Worm (Caenorhabditis elegans) whole organism, young adult: ENCODE data around the gene col-166.

Experiments
- B0035.1 ChIP-seq: sonication (generic microtip); optimal IDR thresholded peaks from 2 replicates; lab custom pipeline; 2016; ENCODE audit warnings: missing genetic modification characterization, mild to moderate bottlenecking, missing compliant biosample characterization, missing genotype, missing genetic modification reagents
- F49E8.2 ChIP-seq: sonication (generic microtip); optimal IDR thresholded peaks from 3 replicates; lab custom pipeline; 2017; ENCODE audit warnings: missing genetic modification characterization, mild to moderate bottlenecking, missing compliant biosample characterization, antibody characterized with exemption, moderate library complexity; ENCODE audit not compliant: insufficient read depth
- Y95B8A.8 ChIP-seq: fragments of 200-800 bp; sonication (Bioruptor generic); IDR thresholded peaks from 2 replicates; pipeline ENCODE4 v1.3.6; 2022; ENCODE audit warnings: missing genetic modification reagents, missing genetic modification characterization, missing compliant biosample characterization
- ZK185.1 ChIP-seq: sonication (generic microtip); optimal IDR thresholded peaks from 2 replicates; lab custom pipeline; 2016; ENCODE audit warnings: mild to moderate bottlenecking, missing genetic modification characterization, missing compliant biosample characterization; ENCODE audit not compliant: poor library complexity, severe bottlenecking
- aptf-3 ChIP-seq: fragments of 200-800 bp; sonication (Bioruptor generic); IDR thresholded peaks from 2 replicates; pipeline ENCODE4 v1.3.6; 2022; ENCODE audit warnings: missing genetic modification characterization, missing compliant biosample characterization
- atf-7 ChIP-seq: sonication (generic microtip); optimal IDR thresholded peaks from 2 replicates; lab custom pipeline; 2017; ENCODE audit warnings: mild to moderate bottlenecking, missing genetic modification characterization, missing compliant biosample characterization
- attf-5 ChIP-seq: fragments of 200-800 bp; sonication (Bioruptor generic); optimal IDR thresholded peaks from 2 replicates; lab custom pipeline; 2018; ENCODE audit warnings: mild to moderate bottlenecking, missing genetic modification characterization, missing compliant biosample characterization
- attf-6 ChIP-seq: fragments of 200-800 bp; sonication (Bioruptor generic); IDR thresholded peaks from 2 replicates; pipeline ENCODE4 v1.3.6; 2022; ENCODE audit warnings: missing genetic modification reagents, missing genetic modification characterization, missing compliant biosample characterization
- bed-2 ChIP-seq: fragments of 200-800 bp; sonication (Bioruptor generic); IDR thresholded peaks from 2 replicates; pipeline ENCODE4 v1.3.6; 2022; ENCODE audit warnings: missing genetic modification reagents, missing genetic modification characterization, missing compliant biosample characterization
- cebp-1 ChIP-seq, 2 experiments: fragments of 200-800 bp in 1 of 2; sonication (Bioruptor generic) in 1 of 2; sonication (generic microtip) in 1 of 2; IDR thresholded peaks in 1 of 2; optimal IDR thresholded peaks in 1 of 2; 2 replicates each; pipeline versions ENCODE4 v1.3.6 to Lab custom; 2017 to 2022; ENCODE audit warnings: missing compliant biosample characterization in 2 of 2, missing genetic modification characterization in 2 of 2, mild to moderate bottlenecking in 1 of 2, missing genetic modification reagents in 1 of 2, moderate library complexity in 1 of 2
- cebp-2 ChIP-seq: fragments of 200-800 bp; sonication (Bioruptor generic); IDR thresholded peaks from 2 replicates; pipeline ENCODE4 v1.3.6; 2022; ENCODE audit warnings: missing genetic modification characterization, missing compliant biosample characterization
- ceh-100 ChIP-seq: fragments of 200-800 bp; sonication (Bioruptor generic); IDR thresholded peaks from 2 replicates; pipeline ENCODE4 v1.3.6; 2022; ENCODE audit warnings: missing genetic modification reagents, missing genetic modification characterization, missing compliant biosample characterization
- ceh-91 ChIP-seq: fragments of 200-800 bp; sonication (Bioruptor generic); IDR thresholded peaks from 2 replicates; pipeline ENCODE4 v1.3.6; 2022; ENCODE audit warnings: missing genetic modification reagents, missing genetic modification characterization, missing compliant biosample characterization
- die-1 ChIP-seq: sonication (generic microtip); optimal IDR thresholded peaks from 2 replicates; lab custom pipeline; 2016; ENCODE audit warnings: missing genotype, mild to moderate bottlenecking, missing genetic modification characterization, missing compliant biosample characterization
- dpl-1 ChIP-seq: fragments of 150-350 bp; optimal IDR thresholded peaks from 2 replicates; lab custom pipeline; 2014; ENCODE audit warnings: missing biosample characterization, missing genetic modification reagents, missing genetic modification characterization
- egrh-3 ChIP-seq: fragments of 200-800 bp; sonication (Bioruptor generic); IDR thresholded peaks from 2 replicates; pipeline ENCODE4 v1.3.6; 2022; ENCODE audit warnings: missing genetic modification reagents, missing genetic modification characterization, missing compliant biosample characterization
- ets-4 ChIP-seq: fragments of 200-800 bp; sonication (Bioruptor generic); optimal IDR thresholded peaks from 2 replicates; lab custom pipeline; 2018; ENCODE audit warnings: mild to moderate bottlenecking, missing genetic modification characterization, missing compliant biosample characterization
- gei-17 ChIP-seq: fragments of 200-800 bp; sonication (Bioruptor generic); optimal IDR thresholded peaks from 2 replicates; lab custom pipeline; 2018; ENCODE audit warnings: mild to moderate bottlenecking, missing genetic modification characterization, missing compliant biosample characterization
- him-1 ChIP-seq: sonication (generic microtip); optimal IDR thresholded peaks from 2 replicates; lab custom pipeline; 2016; ENCODE audit warnings: missing genotype, missing genetic modification reagents, missing genetic modification characterization, missing compliant biosample characterization
- hrde-1 ChIP-seq: sonication (generic microtip); optimal IDR thresholded peaks from 2 replicates; lab custom pipeline; 2016; ENCODE audit warnings: missing genetic modification characterization, mild to moderate bottlenecking, missing compliant biosample characterization, moderate library complexity, missing genotype, missing genetic modification reagents, borderline replicate concordance
- hsf-1 ChIP-seq: fragments of 200-800 bp; sonication (Bioruptor generic); IDR thresholded peaks from 2 replicates; pipeline ENCODE4 v1.3.6; 2022; ENCODE audit warnings: missing genetic modification reagents, missing genetic modification characterization, missing compliant biosample characterization
- lag-1 ChIP-seq: fragments of 200-800 bp; sonication (Bioruptor generic); IDR thresholded peaks from 2 replicates; pipeline ENCODE4 v1.3.6; 2022; ENCODE audit warnings: missing genetic modification reagents, missing genetic modification characterization, missing compliant biosample characterization
- let-526 ChIP-seq: fragments of 200-800 bp; sonication (Bioruptor generic); IDR thresholded peaks from 2 replicates; pipeline ENCODE4 v1.3.6; 2022; ENCODE audit warnings: missing genetic modification reagents, missing genetic modification characterization, missing compliant biosample characterization
- let-607 ChIP-seq, 2 experiments: fragments of 200-800 bp in 1 of 2; sonication (Bioruptor generic) in 1 of 2; sonication (generic microtip) in 1 of 2; optimal IDR thresholded peaks; 2 replicates each; lab custom pipeline; 2016 to 2018; ENCODE audit warnings: mild to moderate bottlenecking in 2 of 2, missing compliant biosample characterization in 2 of 2, missing genetic modification characterization in 2 of 2, moderate library complexity in 2 of 2, missing genotype in 1 of 2
- lsy-27 ChIP-seq: sonication (generic microtip); optimal IDR thresholded peaks from 2 replicates; lab custom pipeline; 2017; ENCODE audit warnings: missing genetic modification characterization, mild to moderate bottlenecking, missing compliant biosample characterization, antibody characterized with exemption, missing genotype, borderline replicate concordance; ENCODE audit not compliant: insufficient read depth
- madf-6 ChIP-seq: fragments of 200-800 bp; sonication (Bioruptor generic); IDR thresholded peaks from 2 replicates; pipeline ENCODE4 v1.3.6; 2022; ENCODE audit warnings: missing genetic modification reagents, missing genetic modification characterization, missing compliant biosample characterization
- madf-8 ChIP-seq: fragments of 200-800 bp; sonication (Bioruptor generic); conservative IDR thresholded peaks from 2 replicates; pipeline ENCODE4 v1.3.6; 2022; ENCODE audit warnings: missing genetic modification reagents, missing genetic modification characterization, missing compliant biosample characterization
- mel-28 ChIP-seq: sonication (generic microtip); optimal IDR thresholded peaks from 2 replicates; lab custom pipeline; 2016; ENCODE audit warnings: borderline replicate concordance, mild to moderate bottlenecking, missing genetic modification characterization, missing compliant biosample characterization
- mes-4 ChIP-seq: sonication (generic microtip); optimal IDR thresholded peaks from 2 replicates; lab custom pipeline; 2016; ENCODE audit warnings: missing genotype, missing genetic modification characterization, missing compliant biosample characterization
- nhr-179 ChIP-seq: sonication (generic microtip); optimal IDR thresholded peaks from 2 replicates; lab custom pipeline; 2016; ENCODE audit warnings: mild to moderate bottlenecking, missing genetic modification characterization, missing compliant biosample characterization
- nhr-80 ChIP-seq: sonication (generic microtip); optimal IDR thresholded peaks from 2 replicates; lab custom pipeline; 2016; ENCODE audit warnings: missing genetic modification characterization, missing compliant biosample characterization
- nhr-90 ChIP-seq: sonication (generic microtip); optimal IDR thresholded peaks from 2 replicates; lab custom pipeline; 2016; ENCODE audit warnings: missing genotype, mild to moderate bottlenecking, missing genetic modification characterization, missing compliant biosample characterization
- snpc-3.4 ChIP-seq: sonication (generic microtip); optimal IDR thresholded peaks from 2 replicates; lab custom pipeline; 2017; ENCODE audit warnings: missing genetic modification characterization, mild to moderate bottlenecking, missing compliant biosample characterization, antibody characterized with exemption, moderate library complexity, missing genotype, missing genetic modification reagents
- snpc-4 ChIP-seq, 5 experiments: fragments of 150-350 bp in 1 of 5; sonication (generic microtip) in 4 of 5; optimal IDR thresholded peaks; 2 replicates each; lab custom pipeline; 2014 to 2018; ENCODE audit warnings: missing genetic modification characterization in 5 of 5, missing biosample characterization in 3 of 5, antibody characterized with exemption in 2 of 5, mild to moderate bottlenecking in 2 of 5, missing compliant biosample characterization in 2 of 5, missing genotype in 2 of 5, moderate library complexity in 2 of 5, missing genetic modification reagents in 1 of 5
- tbx-9 ChIP-seq: sonication (generic microtip); optimal IDR thresholded peaks from 2 replicates; lab custom pipeline; 2016; ENCODE audit warnings: borderline replicate concordance, missing genetic modification characterization, inconsistent platforms, missing compliant biosample characterization
- tlf-1 ChIP-seq: fragments of 200-800 bp; sonication (Bioruptor generic); optimal IDR thresholded peaks from 2 replicates; lab custom pipeline; 2018; ENCODE audit warnings: mild to moderate bottlenecking, missing genetic modification characterization, missing compliant biosample characterization
- unc-130 ChIP-seq: sonication (generic microtip); optimal IDR thresholded peaks from 2 replicates; lab custom pipeline; 2016; ENCODE audit warnings: missing genetic modification reagents, missing genetic modification characterization, missing compliant biosample characterization
- unc-62 ChIP-seq: fragments of 150-350 bp; optimal IDR thresholded peaks from 2 replicates; lab custom pipeline; 2014; ENCODE audit warnings: missing biosample characterization, missing genetic modification reagents, missing genetic modification characterization
- xnd-1 ChIP-seq: sonication (generic microtip); optimal IDR thresholded peaks from 2 replicates; lab custom pipeline; 2016; ENCODE audit warnings: missing genotype, missing genetic modification reagents, missing genetic modification characterization, missing compliant biosample characterization
- ztf-22 ChIP-seq: fragments of 200-800 bp; sonication (Bioruptor generic); optimal IDR thresholded peaks from 2 replicates; lab custom pipeline; 2018; ENCODE audit warnings: mild to moderate bottlenecking, missing genetic modification characterization, moderate library complexity, missing compliant biosample characterization

Gene col-166

ce11 chrX:6266739-6267138 lies 13.1 kb upstream of the col-166 start, which contains the start of gene W05H9.2:
Gene W05H9.2 (plus strand): TSS chrX:6267039.
- TF ChIP-seq ceh-100 (GFP tag; lab: Robert Waterston, UW), result no peak
- no peak for TF ChIP-seq ceh-91
- no peak for TF ChIP-seq mel-28 (tag; lab: Kevin White, UChicago)
- no peak for TF ChIP-seq ztf-22 (GFP tag; lab: Kevin White, UChicago)
- TF ChIP-seq attf-6 (GFP tag; lab: Robert Waterston, UW), result no peak
- TF ChIP-seq Y95B8A.8 (GFP tag; lab: Robert Waterston, UW), result no peak
- no peak for TF ChIP-seq aptf-3 (GFP tag; lab: Robert Waterston, UW)
- no peak for TF ChIP-seq cebp-2 (GFP tag; lab: Robert Waterston, UW)
- TF ChIP-seq let-607 (tag; optimal IDR thresholded peaks at IDR 0.05; lab: Kevin White, UChicago), result no peak
- no peak for TF ChIP-seq attf-5 (GFP tag; lab: Kevin White, UChicago)
- TF ChIP-seq lsy-27, result no peak
- no peak for TF ChIP-seq madf-8 (GFP tag; lab: Robert Waterston, UW)
- no peak for TF ChIP-seq lag-1
- no peak for TF ChIP-seq madf-6
- no peak for TF ChIP-seq hsf-1 (GFP tag; lab: Robert Waterston, UW)
- TF ChIP-seq nhr-179 (tag; lab: Kevin White, UChicago), result no peak
- TF ChIP-seq B0035.1 (tag; lab: Kevin White, UChicago), result no peak
- TF ChIP-seq bed-2, result no peak
- TF ChIP-seq unc-130 (GFP tag; lab: Kevin White, UChicago), result no peak
- TF ChIP-seq xnd-1, result no peak

ce11 chrX:6271718-6272117 lies 8.1 kb upstream of the col-166 start, which contains the start of gene lro-1:
Gene lro-1 (plus strand): TSS chrX:6272089.
- TF ChIP-seq him-1 (no peak), tbx-9 (tag; lab: Kevin White, UChicago) (no peak), let-607 (tag; optimal IDR thresholded peaks at IDR 0.05; lab: Kevin White, UChicago) (peak; percentile 9 to 53), gei-17 (GFP tag; lab: Kevin White, UChicago) (peak; percentile 2), tlf-1 (GFP tag; lab: Kevin White, UChicago) (peak; percentile 33), cebp-1 (GFP tag; IDR thresholded peaks at IDR 0.05; lab: Robert Waterston, UW) (no peak), cebp-1 (tag; optimal IDR thresholded peaks at IDR 0.05; lab: Kevin White, UChicago) (peak; percentile 75), atf-7 (peak; percentile 68), die-1 (tag; lab: Kevin White, UChicago) (no peak), B0035.1 (tag; lab: Kevin White, UChicago) (no peak), dpl-1 (no peak), snpc-3.4 (tag; lab: Kevin White, UChicago) (no peak), mel-28 (tag; lab: Kevin White, UChicago) (no peak), unc-62 (GFP tag; lab: Kevin White, UChicago) (peak; percentile 57), snpc-4 (GFP tag; optimal IDR thresholded peaks at IDR 0.05; lab: Kevin White, UChicago) (no peak), snpc-4 (tag; optimal IDR thresholded peaks at IDR 0.05; lab: Kevin White, UChicago) (peak in 1 of 4 experiments; percentile 8), let-526 (peak; percentile 37; the same call in 1 of the 2 replicates), nhr-90 (tag; lab: Kevin White, UChicago) (no peak), ceh-91 (no peak), ets-4 (peak; percentile 70), ZK185.1 (tag; lab: Kevin White, UChicago) (peak; percentile 21), egrh-3 (GFP tag; lab: Robert Waterston, UW) (no peak), F49E8.2 (tag; lab: Kevin White, UChicago) (no peak), hrde-1 (tag; lab: Kevin White, UChicago) (no peak), mes-4 (tag; lab: Kevin White, UChicago) (no peak), nhr-80 (tag; lab: Kevin White, UChicago) (peak; percentile 94)
